Fruit fly (Drosophila melanogaster) whole organism, embryonic: Measurements from ENCODE around the gene CG8112.

Experiments
- Asciz ChIP-seq: fragments of 200-800 bp; sonication (Bioruptor generic); optimal IDR thresholded peaks from 2 replicates; lab custom pipeline; 2017; ENCODE audit warnings: missing biosample characterization, mild to moderate bottlenecking, missing genetic modification characterization, missing genetic modification reagents
- Atf6 ChIP-seq: fragments of 200-800 bp; sonication (Bioruptor generic); IDR thresholded peaks from 2 replicates; pipeline ENCODE4 v1.3.6; 2022; ENCODE audit warnings: missing biosample characterization, missing genetic modification characterization
- CG10462 ChIP-seq: fragments of 200-800 bp; sonication (Bioruptor generic); optimal IDR thresholded peaks from 2 replicates; lab custom pipeline; 2016; ENCODE audit warnings: missing biosample characterization, missing genetic modification characterization
- CG12942 ChIP-seq: fragments of 200-800 bp; sonication (Bioruptor generic); optimal IDR thresholded peaks from 3 replicates; lab custom pipeline; 2016; ENCODE audit warnings: missing biosample characterization, missing genetic modification characterization
- CG15011 ChIP-seq: fragments of 200-800 bp; sonication (Bioruptor generic); optimal IDR thresholded peaks from 3 replicates; lab custom pipeline; 2018; ENCODE audit warnings: missing biosample characterization, mild to moderate bottlenecking, missing genetic modification characterization
- CG15601 ChIP-seq: fragments of 200-800 bp; sonication (Bioruptor generic); optimal IDR thresholded peaks from 3 replicates; lab custom pipeline; 2019; ENCODE audit warnings: missing biosample characterization, mild to moderate bottlenecking, missing genetic modification characterization, moderate library complexity
- CG16813 ChIP-seq: fragments of 200-800 bp; sonication (Bioruptor generic); IDR thresholded peaks from 3 replicates; pipeline ENCODE4 v1.3.6; 2022; ENCODE audit warnings: missing biosample characterization, missing genetic modification characterization; ENCODE audit not compliant: partially characterized antibody
- CG17359 ChIP-seq: fragments of 200-800 bp; sonication (Bioruptor generic); optimal IDR thresholded peaks from 3 replicates; lab custom pipeline; 2018; ENCODE audit warnings: missing biosample characterization, mild to moderate bottlenecking, missing genetic modification characterization, moderate library complexity
- CG17568 ChIP-seq: fragments of 200-800 bp; sonication (Bioruptor generic); optimal IDR thresholded peaks from 2 replicates; lab custom pipeline; 2018; ENCODE audit warnings: missing biosample characterization, mild to moderate bottlenecking, missing genetic modification characterization, moderate library complexity
- CG17802 ChIP-seq: fragments of 200-800 bp; sonication (Bioruptor generic); optimal IDR thresholded peaks from 2 replicates; lab custom pipeline; 2018; ENCODE audit warnings: missing biosample characterization, mild to moderate bottlenecking, missing genetic modification characterization, moderate library complexity
- CG18011 ChIP-seq: fragments of 200-800 bp; sonication (Bioruptor generic); optimal IDR thresholded peaks from 2 replicates; lab custom pipeline; 2017; ENCODE audit warnings: missing biosample characterization, missing genetic modification characterization, mild to moderate bottlenecking, moderate library complexity, missing genotype
- CG2712 ChIP-seq: fragments of 200-800 bp; optimal IDR thresholded peaks from 3 replicates; lab custom pipeline; 2019; ENCODE audit warnings: missing biosample characterization, mild to moderate bottlenecking, missing genetic modification characterization, moderate library complexity
- CG31388 ChIP-seq: fragments of 200-800 bp; sonication (Bioruptor generic); optimal IDR thresholded peaks from 2 replicates; lab custom pipeline; 2016; ENCODE audit warnings: missing biosample characterization, missing genetic modification characterization
- CG31441 ChIP-seq: fragments of 200-800 bp; sonication (Bioruptor generic); IDR thresholded peaks from 2 replicates; pipeline ENCODE4 v1.3.6; 2022; ENCODE audit warnings: missing biosample characterization, missing genetic modification characterization
- CG3163 ChIP-seq: fragments of 200-800 bp; sonication (Bioruptor generic); optimal IDR thresholded peaks from 3 replicates; lab custom pipeline; 2016; ENCODE audit warnings: missing biosample characterization, missing genetic modification characterization
- CG3407 ChIP-seq: fragments of 200-800 bp; sonication (Bioruptor generic); optimal IDR thresholded peaks from 2 replicates; lab custom pipeline; 2018; ENCODE audit warnings: missing biosample characterization, mild to moderate bottlenecking, missing genetic modification characterization
- CG3995 ChIP-seq: fragments of 200-800 bp; sonication (Bioruptor generic); optimal IDR thresholded peaks from 3 replicates; lab custom pipeline; 2016; ENCODE audit warnings: missing biosample characterization, missing genetic modification characterization
- CG6654 ChIP-seq: fragments of 200-800 bp; sonication (Bioruptor generic); optimal IDR thresholded peaks from 2 replicates; lab custom pipeline; 2017; ENCODE audit warnings: missing biosample characterization, mild to moderate bottlenecking, missing genetic modification characterization
- CG7556 ChIP-seq: fragments of 200-800 bp; sonication (Bioruptor generic); optimal IDR thresholded peaks from 2 replicates; lab custom pipeline; 2017; ENCODE audit warnings: missing biosample characterization, mild to moderate bottlenecking, missing genetic modification characterization
- CG8765 ChIP-seq: fragments of 200-800 bp; sonication (Bioruptor generic); IDR thresholded peaks from 2 replicates; pipeline ENCODE4 v1.3.6; 2022; ENCODE audit warnings: missing biosample characterization, missing genetic modification characterization
- D ChIP-seq, 2 experiments: fragments of 200-800 bp in 1 of 2; fragments of >200 bp in 1 of 2; sonication (Bioruptor generic) in 1 of 2; optimal IDR thresholded peaks; 2 replicates in 1 of 2; 3 replicates in 1 of 2; lab custom pipeline; 2017; ENCODE audit warnings: mild to moderate bottlenecking in 1 of 2, missing biosample characterization in 1 of 2, missing genetic modification characterization in 1 of 2, missing genetic modification reagents in 1 of 2
- Dbx ChIP-seq: fragments of 200-800 bp; sonication (Bioruptor generic); IDR thresholded peaks from 3 replicates; pipeline ENCODE4 v1.3.6; 2022; ENCODE audit warnings: missing biosample characterization, missing genetic modification characterization
- Dfd ChIP-seq, 2 experiments: fragments of >200 bp; optimal IDR thresholded peaks; 2 replicates each; lab custom pipeline; 2017; ENCODE audit warnings: missing biosample characterization in 2 of 2, missing genetic modification characterization in 2 of 2
- Dip3 ChIP-seq: fragments of 200-800 bp; sonication (Bioruptor generic); optimal IDR thresholded peaks from 3 replicates; lab custom pipeline; 2016; ENCODE audit warnings: missing biosample characterization, missing genetic modification characterization
- Dll ChIP-seq: fragments of 200-800 bp; sonication (Bioruptor generic); IDR thresholded peaks from 4 replicates; pipeline ENCODE4 v1.3.6; 2022; ENCODE audit warnings: missing biosample characterization, missing genetic modification characterization; ENCODE audit not compliant: partially characterized antibody
- E2f2 ChIP-seq: fragments of 200-800 bp; sonication (Bioruptor generic); IDR thresholded peaks from 2 replicates; pipeline ENCODE4 v1.3.6; 2022; ENCODE audit warnings: missing biosample characterization, missing genetic modification characterization
- ERR ChIP-seq: fragments of 200-800 bp; sonication (Bioruptor generic); optimal IDR thresholded peaks from 2 replicates; lab custom pipeline; 2016; ENCODE audit warnings: missing biosample characterization, missing genetic modification characterization
- Elba2 ChIP-seq: fragments of 200-800 bp; sonication (Bioruptor generic); optimal IDR thresholded peaks from 3 replicates; lab custom pipeline; 2016; ENCODE audit warnings: missing biosample characterization, missing genetic modification characterization
- HLH3B ChIP-seq: fragments of 200-800 bp; sonication (Bioruptor generic); IDR thresholded peaks from 2 replicates; pipeline ENCODE4 v1.3.6; 2022; ENCODE audit warnings: missing biosample characterization, missing genetic modification characterization
- HLH54F ChIP-seq: fragments of 200-800 bp; sonication (Bioruptor generic); optimal IDR thresholded peaks from 3 replicates; lab custom pipeline; 2016; ENCODE audit warnings: missing biosample characterization, missing genetic modification characterization
- Hand ChIP-seq: fragments of 200-800 bp; sonication (Bioruptor generic); optimal IDR thresholded peaks from 2 replicates; lab custom pipeline; 2017; ENCODE audit warnings: mild to moderate bottlenecking, missing biosample characterization, missing genetic modification reagents, missing genetic modification characterization
- Hsf ChIP-seq: fragments of 200-800 bp; sonication (Bioruptor generic); optimal IDR thresholded peaks from 3 replicates; lab custom pipeline; 2016; ENCODE audit warnings: missing biosample characterization, missing genetic modification characterization
- Nf-YB ChIP-seq: fragments of 200-800 bp; sonication (Bioruptor generic); optimal IDR thresholded peaks from 3 replicates; lab custom pipeline; 2019; ENCODE audit warnings: missing biosample characterization, mild to moderate bottlenecking, missing genetic modification characterization, moderate library complexity
- Optix ChIP-seq: fragments of 200-800 bp; sonication (Bioruptor generic); IDR thresholded peaks from 3 replicates; pipeline ENCODE4 v1.3.6; 2022; ENCODE audit warnings: missing biosample characterization, missing genetic modification characterization
- Side ChIP-seq: fragments of 200-800 bp; sonication (Bioruptor generic); optimal IDR thresholded peaks from 2 replicates; lab custom pipeline; 2016; ENCODE audit warnings: missing biosample characterization, missing genetic modification characterization
- Sry-δ ChIP-seq: fragments of 200-800 bp; sonication (Bioruptor generic); optimal IDR thresholded peaks from 2 replicates; lab custom pipeline; 2016; ENCODE audit warnings: missing biosample characterization, missing genetic modification characterization
- az2 ChIP-seq: fragments of 200-800 bp; sonication (Bioruptor generic); optimal IDR thresholded peaks from 3 replicates; lab custom pipeline; 2016; ENCODE audit warnings: missing biosample characterization, missing genetic modification characterization
- cato ChIP-seq: fragments of 200-800 bp; sonication (Bioruptor generic); optimal IDR thresholded peaks from 2 replicates; lab custom pipeline; 2016; ENCODE audit warnings: missing biosample characterization, missing genetic modification characterization, borderline replicate concordance
- dm ChIP-seq: fragments of 200-800 bp; sonication (Bioruptor generic); optimal IDR thresholded peaks from 3 replicates; lab custom pipeline; 2016; ENCODE audit warnings: missing biosample characterization, missing genetic modification characterization
- grau ChIP-seq: fragments of 200-800 bp; optimal IDR thresholded peaks from 3 replicates; lab custom pipeline; 2019; ENCODE audit warnings: missing biosample characterization, mild to moderate bottlenecking, missing genetic modification characterization, moderate library complexity
- gt ChIP-seq: fragments of 200-800 bp; sonication (Bioruptor generic); IDR thresholded peaks from 2 replicates; pipeline ENCODE4 v1.3.6; 2022; ENCODE audit warnings: missing biosample characterization, missing genetic modification characterization
- lilli ChIP-seq: fragments of 200-800 bp; sonication (Bioruptor generic); optimal IDR thresholded peaks from 3 replicates; lab custom pipeline; 2016; ENCODE audit warnings: missing biosample characterization, missing genetic modification characterization
- org-1 ChIP-seq: fragments of 200-800 bp; sonication (Bioruptor generic); optimal IDR thresholded peaks from 2 replicates; lab custom pipeline; 2017; ENCODE audit warnings: missing biosample characterization, missing genetic modification characterization
- slou ChIP-seq: fragments of 200-800 bp; sonication (Bioruptor generic); optimal IDR thresholded peaks from 3 replicates; lab custom pipeline; 2016; ENCODE audit warnings: missing biosample characterization, missing genetic modification characterization
- ssp ChIP-seq: fragments of 200-800 bp; sonication (Bioruptor generic); IDR thresholded peaks from 2 replicates; pipeline ENCODE4 v1.3.6; 2022; ENCODE audit warnings: missing biosample characterization, missing genetic modification characterization
- tgo ChIP-seq: fragments of 200-800 bp; sonication (Bioruptor generic); IDR thresholded peaks from 3 replicates; pipeline ENCODE4 v1.3.6; 2022; ENCODE audit warnings: missing biosample characterization, missing genetic modification characterization
- vfl ChIP-seq: fragments of 200-800 bp; sonication (Bioruptor generic); optimal IDR thresholded peaks from 2 replicates; lab custom pipeline; 2016; ENCODE audit warnings: missing biosample characterization, missing genetic modification characterization
- wek ChIP-seq: fragments of 200-800 bp; sonication (Bioruptor generic); optimal IDR thresholded peaks from 3 replicates; lab custom pipeline; 2018; ENCODE audit warnings: missing biosample characterization, mild to moderate bottlenecking, missing genetic modification characterization, moderate library complexity

Gene CG8112

dm6 chr3R:8670529-8671491 lies 41.9 kb upstream of the CG8112 start, which contains the start of gene p (continued):
- TF ChIP-seq CG3163 (GFP tag; lab: Kevin White, UChicago) (peak; percentile 29), Elba2 (GFP tag; lab: Kevin White, UChicago) (no peak), Dip3 (GFP tag; lab: Kevin White, UChicago) (peak; percentile 30), HLH3B (GFP tag; lab: Robert Waterston, UW) (peak; percentile 28; the same call in 1 of the 2 replicates), Hand (GFP tag; lab: Kevin White, UChicago) (peak; percentile 5), slou (GFP tag; lab: Kevin White, UChicago) (no peak), cato (GFP tag; lab: Kevin White, UChicago) (no peak), CG15601 (peak; percentile 60), Dll (0 out of 4 replicates have a peak, but pooled peaks have one; percentile 18), tgo (no peak), Sry-δ (GFP tag; lab: Kevin White, UChicago) (no peak), Asciz (peak; percentile 36), Hsf (GFP tag; lab: Kevin White, UChicago) (peak; percentile 50), CG12942 (GFP tag; lab: Kevin White, UChicago) (peak; percentile 23), CG6654 (no peak), CG15011 (GFP tag; lab: Kevin White, UChicago) (no peak), vfl (GFP tag; lab: Kevin White, UChicago) (no peak), D (optimal IDR thresholded peaks at IDR 0.05; lab: Kevin White, UChicago) (no peak), D (GFP tag; optimal IDR thresholded peaks at IDR 0.05; lab: Kevin White, UChicago) (no peak), CG3995 (peak; percentile 70), lilli (peak; percentile 46), CG31388 (GFP tag; lab: Kevin White, UChicago) (no peak), CG18011 (GFP tag; lab: Kevin White, UChicago) (no peak), gt (GFP tag; lab: Robert Waterston, UW) (no peak), CG10462 (GFP tag; lab: Kevin White, UChicago) (no peak), CG17568 (GFP tag; lab: Kevin White, UChicago) (peak; percentile 54), CG17359 (tag; lab: Kevin White, UChicago) (peak; percentile 71), ssp (GFP tag; lab: Robert Waterston, UW) (no peak), Dbx (0 out of 3 replicates have a peak, but pooled peaks have one; percentile 25), Optix (GFP tag; lab: Robert Waterston, UW) (no peak), HLH54F (GFP tag; lab: Kevin White, UChicago) (peak; percentile 39), grau (tag; lab: Kevin White, UChicago) (peak; percentile 15), CG31441 (GFP tag; lab: Robert Waterston, UW) (peak; percentile 26; the same call in 1 of the 2 replicates), CG17802 (no peak), Side (GFP tag; lab: Kevin White, UChicago) (peak; percentile 28), CG7556 (GFP tag; lab: Kevin White, UChicago) (peak; percentile 61), CG16813 (no peak), CG3407 (peak; percentile 7), E2f2 (GFP tag; lab: Robert Waterston, UW) (no peak), Atf6 (GFP tag; lab: Robert Waterston, UW) (0 out of 2 replicates have a peak, but pooled peaks have one; percentile 28), Dfd (GFP tag; optimal IDR thresholded peaks at IDR 0.05; lab: Kevin White, UChicago) (no peak), dm (GFP tag; lab: Kevin White, UChicago) (no peak), az2 (GFP tag; lab: Kevin White, UChicago) (peak; percentile 26), CG2712 (tag; lab: Kevin White, UChicago) (peak; percentile 14), Nf-YB (GFP tag; lab: Kevin White, UChicago) (no peak), ERR (GFP tag; lab: Kevin White, UChicago) (no peak), wek (GFP tag; lab: Kevin White, UChicago) (peak; percentile 39), CG8765 (no peak), org-1 (GFP tag; lab: Kevin White, UChicago) (peak; percentile 9)
